Fruit fly (Drosophila melanogaster): ENCODE data around the gene CG7084.

DNA sequence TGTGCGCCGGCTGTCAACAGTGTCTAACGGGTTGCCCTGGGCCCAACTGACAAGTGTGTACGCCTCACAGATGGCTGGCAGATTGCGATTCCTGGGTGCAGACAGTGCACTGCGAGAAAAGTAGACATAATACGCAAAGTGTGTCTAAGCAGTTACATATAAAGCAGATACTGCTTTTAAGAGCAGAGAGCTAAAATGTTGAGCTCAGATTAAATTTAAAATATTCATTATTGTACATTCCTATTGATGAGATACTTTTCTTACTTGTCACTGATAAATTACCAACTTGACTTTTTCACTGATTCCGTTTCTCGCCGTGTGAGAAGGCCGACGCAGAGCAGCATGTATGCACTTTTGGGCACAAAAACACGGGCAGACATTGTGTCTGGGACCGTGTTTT, 31.3 kb upstream of the CG7084 start:
- no peak for TF ChIP-seq pan (optimal IDR thresholded peaks at IDR 0.05)
- no peak for TF ChIP-seq CG8478 (optimal IDR thresholded peaks at IDR 0.05)
- TF ChIP-seq usp (GFP tag; optimal IDR thresholded peaks at IDR 0.05), result no peak
- no peak for TF ChIP-seq psq (optimal IDR thresholded peaks at IDR 0.05)

Measured in whole organism.